Fruit fly (Drosophila melanogaster) whole organism, prepupa: ENCODE measurements around the gene CG18745.

ENCODE experiments used
- Hr39 ChIP-seq: fragments of 200-800 bp; sonication (Bioruptor generic); optimal IDR thresholded peaks from 2 replicates; lab custom pipeline; 2016; ENCODE audit warnings: missing biosample characterization, missing genetic modification characterization
- svp ChIP-seq: fragments of 200-800 bp; sonication (Bioruptor generic); peaks from one replicate; lab custom pipeline; 2016; ENCODE audit warnings: missing biosample characterization, missing genetic modification characterization

DNA sequence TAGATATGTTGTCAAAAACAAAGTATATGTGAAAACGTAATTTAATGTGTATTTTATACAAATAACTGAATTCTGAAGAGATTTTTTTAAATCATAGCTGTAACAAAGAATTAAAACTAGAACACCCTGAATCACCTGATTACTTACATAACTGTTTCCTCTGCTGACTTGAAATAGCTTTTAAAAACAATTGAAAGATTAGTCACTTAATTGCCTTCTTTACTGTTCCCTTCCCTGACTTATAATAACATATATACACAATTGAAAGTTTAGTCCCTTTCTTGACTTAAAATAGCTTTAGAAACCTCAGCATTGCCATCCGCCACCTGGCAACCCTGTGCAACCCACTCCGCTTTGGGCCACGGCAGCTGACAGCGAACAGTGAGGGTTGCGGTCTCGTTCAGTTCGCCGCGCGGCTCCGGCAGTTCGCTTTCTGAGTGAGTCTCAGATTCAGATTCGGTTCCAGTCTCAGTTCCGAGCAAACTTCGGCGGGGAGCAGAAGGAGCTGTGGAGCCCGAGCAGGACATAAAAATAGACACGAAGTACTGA is 28.1 kb upstream of the CG18745 start, which contains the start of gene CG34384:
- TF ChIP-seq svp (peak; percentile 82), Hr39 (peak; percentile 30)
